Fruit fly (Drosophila melanogaster): Measurements from ENCODE around the gene CG15533.

The CG15533 gene

dm6 chr3R:30428459-30428858, at the start of gene CG15533:
Gene CG15533, plus strand, starts transcription at chr3R:30428820.
- TF ChIP-seq CTCF (optimal IDR thresholded peaks at IDR 0.05) = no peak
- TF ChIP-seq CG8478 (optimal IDR thresholded peaks at IDR 0.05) = no peak

- TF ChIP-seq CG8478 (optimal IDR thresholded peaks at IDR 0.05) (no peak), CTCF (optimal IDR thresholded peaks at IDR 0.05) (no peak)
Measured at dm6 chr3R:30383181-30383580, 45.4 kb upstream of the CG15533 start.

- TF ChIP-seq CTCF (optimal IDR thresholded peaks at IDR 0.05) = no peak
- TF ChIP-seq CG8478 (optimal IDR thresholded peaks at IDR 0.05) = no peak
Measured at dm6 chr3R:30385531-30385930, 43.1 kb upstream of the CG15533 start.

dm6 chr3R:30386759-30387437, 41.7 kb upstream of the CG15533 start:
- TF ChIP-seq CG8478 (optimal IDR thresholded peaks at IDR 0.05) (no peak), CTCF (optimal IDR thresholded peaks at IDR 0.05) (no peak)

- TF ChIP-seq CTCF (optimal IDR thresholded peaks at IDR 0.05) = no peak
- no peak for TF ChIP-seq CG8478 (optimal IDR thresholded peaks at IDR 0.05)
Measured at dm6 chr3R:30387515-30388178, 41.0 kb upstream of the CG15533 start, which contains the start of the genes Fer2LCH and Fer1HCH. Gene Fer2LCH, plus strand, starts transcription at chr3R:30387804. Gene Fer1HCH, minus strand, starts transcription at chr3R:30388178.

- TF ChIP-seq CTCF (optimal IDR thresholded peaks at IDR 0.05) (no peak), CG8478 (optimal IDR thresholded peaks at IDR 0.05) (no peak)
Measured at dm6 chr3R:30388215-30388871, 40.3 kb upstream of the CG15533 start.

- TF ChIP-seq CG8478 (optimal IDR thresholded peaks at IDR 0.05) (no peak), CTCF (optimal IDR thresholded peaks at IDR 0.05) (no peak)
Measured at dm6 chr3R:30389096-30389495, 39.5 kb upstream of the CG15533 start.

- TF ChIP-seq CTCF (optimal IDR thresholded peaks at IDR 0.05) (no peak), CG8478 (optimal IDR thresholded peaks at IDR 0.05) (no peak)
Measured at dm6 chr3R:30390304-30390703, 38.3 kb upstream of the CG15533 start.

dm6 chr3R:30391098-30391497, 37.5 kb upstream of the CG15533 start:
- TF ChIP-seq CTCF (optimal IDR thresholded peaks at IDR 0.05) = no peak
- no peak for TF ChIP-seq CG8478 (optimal IDR thresholded peaks at IDR 0.05)

dm6 chr3R:30391950-30392349, 36.7 kb upstream of the CG15533 start:
- no peak for TF ChIP-seq CG8478 (optimal IDR thresholded peaks at IDR 0.05)
- TF ChIP-seq CTCF (optimal IDR thresholded peaks at IDR 0.05) = no peak

dm6 chr3R:30393909-30394308, 34.7 kb upstream of the CG15533 start:
- no peak for TF ChIP-seq CG8478 (optimal IDR thresholded peaks at IDR 0.05)
- TF ChIP-seq CTCF (optimal IDR thresholded peaks at IDR 0.05) = no peak

dm6 chr3R:30406482-30406881, 22.1 kb upstream of the CG15533 start:
- TF ChIP-seq CTCF (optimal IDR thresholded peaks at IDR 0.05) = no peak
- no peak for TF ChIP-seq CG8478 (optimal IDR thresholded peaks at IDR 0.05)

- no peak for TF ChIP-seq CTCF (optimal IDR thresholded peaks at IDR 0.05)
- TF ChIP-seq CG8478 (optimal IDR thresholded peaks at IDR 0.05) = no peak
Measured at dm6 chr3R:30413795-30414194, 14.8 kb upstream of the CG15533 start.

dm6 chr3R:30416765-30417274, 11.8 kb upstream of the CG15533 start:
- TF ChIP-seq CTCF (optimal IDR thresholded peaks at IDR 0.05) (no peak), CG8478 (optimal IDR thresholded peaks at IDR 0.05) (no peak)

- no peak for TF ChIP-seq CTCF (optimal IDR thresholded peaks at IDR 0.05)
- TF ChIP-seq CG8478 (optimal IDR thresholded peaks at IDR 0.05) = no peak
Measured at dm6 chr3R:30419216-30419615, 9.4 kb upstream of the CG15533 start.

- TF ChIP-seq CTCF (optimal IDR thresholded peaks at IDR 0.05) (no peak), CG8478 (optimal IDR thresholded peaks at IDR 0.05) (no peak)
Measured at dm6 chr3R:30422871-30423270, 5.7 kb upstream of the CG15533 start, which contains the start of the genes CG2217 and CG42740. Gene CG2217, minus strand, starts transcription at chr3R:30422971. Gene CG42740, minus strand, starts transcription at chr3R:30422971.
